Fruit fly (Drosophila melanogaster) Kc167 (cell line): ENCODE measurements around the gene SMC5.

Source experiments
- h ChIP-seq: fragments of >200 bp; optimal IDR thresholded peaks from 3 replicates; lab custom pipeline; 2018; ENCODE audit warnings: missing external identifiers
- insv ChIP-seq: fragments of >200 bp; optimal IDR thresholded peaks from 3 replicates; lab custom pipeline; 2018; ENCODE audit warnings: missing external identifiers
- psq ChIP-seq: fragments of >200 bp; optimal IDR thresholded peaks from 2 replicates; lab custom pipeline; 2017; ENCODE audit warnings: missing external identifiers

DNA sequence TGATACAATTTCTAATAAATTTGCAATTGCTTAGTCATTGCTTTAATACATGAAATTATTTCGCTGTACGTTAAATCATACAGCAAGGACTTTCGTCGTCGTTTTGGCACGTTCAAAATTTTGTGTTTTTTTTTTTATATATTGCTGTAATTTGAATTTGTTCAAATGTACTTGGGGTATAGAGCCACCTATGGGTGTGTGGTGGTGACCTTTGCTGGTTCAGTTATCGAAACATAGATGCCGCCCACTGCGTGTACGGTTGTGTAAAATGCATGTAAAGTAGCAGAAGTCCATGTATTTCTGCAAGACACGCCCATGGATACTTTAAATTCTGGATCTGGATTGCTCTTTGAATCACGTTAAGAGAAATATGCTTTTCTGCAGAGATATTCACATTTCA, 35.3 kb downstream of the SMC5 start:
- TF ChIP-seq psq (lab: Kevin White, UChicago) (no peak), insv (no peak), h (no peak)
